Fruit fly (Drosophila melanogaster) whole organism, embryonic: ENCODE measurements around the gene CG6901.

ENCODE experiments used
- ATbp ChIP-seq: fragments of 200-800 bp; sonication (Bioruptor generic); optimal IDR thresholded peaks from 2 replicates; lab custom pipeline; 2017; ENCODE audit warnings: missing biosample characterization, mild to moderate bottlenecking, missing genetic modification characterization, missing genetic modification reagents
- Bdp1 ChIP-seq: fragments of 200-800 bp; sonication (Bioruptor generic); optimal IDR thresholded peaks from 3 replicates; lab custom pipeline; 2016; ENCODE audit warnings: missing biosample characterization, missing genetic modification characterization
- Bgb ChIP-seq: fragments of 200-800 bp; sonication (Bioruptor generic); IDR thresholded peaks from 2 replicates; pipeline ENCODE4 v1.3.6; 2022; ENCODE audit warnings: missing biosample characterization, missing genetic modification characterization; ENCODE audit not compliant: partially characterized antibody
- CG10321 ChIP-seq: fragments of 200-800 bp; sonication (Bioruptor generic); IDR thresholded peaks from 2 replicates; pipeline ENCODE4 v1.3.6; 2022; ENCODE audit warnings: missing biosample characterization, missing genetic modification characterization
- CG10543 ChIP-seq: fragments of 200-800 bp; sonication (Bioruptor generic); optimal IDR thresholded peaks from 3 replicates; lab custom pipeline; 2017; ENCODE audit warnings: missing biosample characterization, mild to moderate bottlenecking, missing genetic modification characterization, moderate library complexity
- CG10654 ChIP-seq: fragments of 200-800 bp; sonication (Bioruptor generic); optimal IDR thresholded peaks from 2 replicates; lab custom pipeline; 2016; ENCODE audit warnings: missing biosample characterization, missing genetic modification characterization
- CG11085 ChIP-seq: fragments of 200-800 bp; sonication (Bioruptor generic); IDR thresholded peaks from 2 replicates; pipeline ENCODE4 v1.3.6; 2022; ENCODE audit warnings: missing biosample characterization, missing genetic modification characterization
- CG11093 ChIP-seq: fragments of 200-800 bp; sonication (Bioruptor generic); IDR thresholded peaks from 3 replicates; pipeline ENCODE4 v1.3.6; 2022; ENCODE audit warnings: missing biosample characterization, missing genetic modification characterization
- CG11456 ChIP-seq: fragments of 200-800 bp; sonication (Bioruptor generic); IDR thresholded peaks from 3 replicates; pipeline ENCODE4 v1.3.6; 2022; ENCODE audit warnings: missing biosample characterization, missing genetic modification characterization
- CG12155 ChIP-seq: fragments of 200-800 bp; sonication (Bioruptor generic); optimal IDR thresholded peaks from 3 replicates; lab custom pipeline; 2016; ENCODE audit warnings: missing biosample characterization, missing genetic modification characterization
- CG14860 ChIP-seq: fragments of 200-800 bp; sonication (Bioruptor generic); IDR thresholded peaks from 3 replicates; pipeline ENCODE4 v1.3.6; 2022; ENCODE audit warnings: missing biosample characterization, missing genetic modification characterization; ENCODE audit not compliant: partially characterized antibody
- CG15011 ChIP-seq: fragments of 200-800 bp; sonication (Bioruptor generic); optimal IDR thresholded peaks from 3 replicates; lab custom pipeline; 2018; ENCODE audit warnings: missing biosample characterization, mild to moderate bottlenecking, missing genetic modification characterization
- CG17186 ChIP-seq: fragments of 200-800 bp; sonication (Bioruptor generic); optimal IDR thresholded peaks from 3 replicates; lab custom pipeline; 2017; ENCODE audit warnings: missing biosample characterization, missing genetic modification reagents, missing genetic modification characterization
- CG1832 ChIP-seq: fragments of 200-800 bp; sonication (Bioruptor generic); optimal IDR thresholded peaks from 2 replicates; lab custom pipeline; 2017; ENCODE audit warnings: missing biosample characterization, mild to moderate bottlenecking, missing genetic modification characterization, inconsistent platforms
- CG18599 ChIP-seq: fragments of 200-800 bp; sonication (Bioruptor generic); optimal IDR thresholded peaks from 3 replicates; lab custom pipeline; 2017; ENCODE audit warnings: missing biosample characterization, missing genetic modification characterization, mild to moderate bottlenecking, moderate library complexity, missing genetic modification reagents
- CG2889 ChIP-seq: fragments of 200-800 bp; sonication (Bioruptor generic); IDR thresholded peaks from 3 replicates; pipeline ENCODE4 v1.3.6; 2022; ENCODE audit warnings: missing biosample characterization, missing genetic modification characterization
- CG6175 ChIP-seq: fragments of 200-800 bp; sonication (Bioruptor generic); IDR thresholded peaks from 3 replicates; pipeline ENCODE4 v1.3.6; 2022; ENCODE audit warnings: missing biosample characterization, missing genetic modification characterization
- CHES-1-like ChIP-seq: fragments of 200-800 bp; sonication (Bioruptor generic); optimal IDR thresholded peaks from 2 replicates; lab custom pipeline; 2016; ENCODE audit warnings: missing biosample characterization, missing genetic modification characterization
- Dbx ChIP-seq: fragments of 200-800 bp; sonication (Bioruptor generic); IDR thresholded peaks from 3 replicates; pipeline ENCODE4 v1.3.6; 2022; ENCODE audit warnings: missing biosample characterization, missing genetic modification characterization
- Dfd ChIP-seq, 2 experiments: fragments of >200 bp; optimal IDR thresholded peaks; 2 replicates each; lab custom pipeline; 2017; ENCODE audit warnings: missing biosample characterization in 2 of 2, missing genetic modification characterization in 2 of 2
- Dip2 ChIP-seq: fragments of 200-800 bp; sonication (Bioruptor generic); IDR thresholded peaks from 2 replicates; pipeline ENCODE4 v1.3.6; 2022; ENCODE audit warnings: missing biosample characterization, missing genetic modification characterization
- Dll ChIP-seq: fragments of 200-800 bp; sonication (Bioruptor generic); IDR thresholded peaks from 4 replicates; pipeline ENCODE4 v1.3.6; 2022; ENCODE audit warnings: missing biosample characterization, missing genetic modification characterization; ENCODE audit not compliant: partially characterized antibody
- Elba2 ChIP-seq: fragments of 200-800 bp; sonication (Bioruptor generic); optimal IDR thresholded peaks from 3 replicates; lab custom pipeline; 2016; ENCODE audit warnings: missing biosample characterization, missing genetic modification characterization
- Ets65A ChIP-seq: fragments of 200-800 bp; sonication (Bioruptor generic); peaks from one replicate; lab custom pipeline; 2016; ENCODE audit warnings: missing biosample characterization, missing genetic modification characterization
- Fer1 ChIP-seq: fragments of 200-800 bp; sonication (Bioruptor generic); optimal IDR thresholded peaks from 2 replicates; lab custom pipeline; 2017; ENCODE audit warnings: missing biosample characterization, mild to moderate bottlenecking, missing genetic modification characterization
- H15 ChIP-seq: fragments of 200-800 bp; sonication (Bioruptor generic); IDR thresholded peaks from 3 replicates; pipeline ENCODE4 v1.3.6; 2022; ENCODE audit warnings: missing biosample characterization, missing genetic modification characterization
- HLH54F ChIP-seq: fragments of 200-800 bp; sonication (Bioruptor generic); optimal IDR thresholded peaks from 3 replicates; lab custom pipeline; 2016; ENCODE audit warnings: missing biosample characterization, missing genetic modification characterization
- MTF-1 ChIP-seq: fragments of 200-800 bp; sonication (Bioruptor generic); optimal IDR thresholded peaks from 2 replicates; lab custom pipeline; 2018; ENCODE audit warnings: missing biosample characterization, mild to moderate bottlenecking, missing genetic modification characterization, borderline replicate concordance
- Mrtf ChIP-seq: fragments of 200-800 bp; sonication (Bioruptor generic); IDR thresholded peaks from 3 replicates; pipeline ENCODE4 v1.3.6; 2022; ENCODE audit warnings: missing biosample characterization, missing genetic modification characterization
- NC2α ChIP-seq: fragments of 200-800 bp; sonication (Bioruptor generic); optimal IDR thresholded peaks from 2 replicates; lab custom pipeline; 2016; ENCODE audit warnings: missing biosample characterization, missing genetic modification characterization
- NK7.1 ChIP-seq: fragments of 200-800 bp; sonication (Bioruptor generic); optimal IDR thresholded peaks from 3 replicates; lab custom pipeline; 2016; ENCODE audit warnings: missing biosample characterization, missing genetic modification characterization
- Poxn ChIP-seq: fragments of 200-800 bp; sonication (Bioruptor generic); IDR thresholded peaks from 2 replicates; pipeline ENCODE4 v1.3.6; 2022; ENCODE audit warnings: missing biosample characterization, missing genetic modification characterization
- Rfx ChIP-seq: fragments of 200-800 bp; sonication (Bioruptor generic); IDR thresholded peaks from 2 replicates; pipeline ENCODE4 v1.3.6; 2022; ENCODE audit warnings: missing biosample characterization, missing genetic modification characterization
- Trl ChIP-seq, 3 experiments: fragments of >200 bp in 2 of 3; fragments of 200-800 bp in 1 of 3; sonication (Bioruptor generic) in 1 of 3; optimal IDR thresholded peaks; 2 replicates in 1 of 3; 3 replicates in 2 of 3; lab custom pipeline; 2016 to 2017; ENCODE audit warnings: missing biosample characterization in 1 of 3, missing genetic modification characterization in 1 of 3
- amos ChIP-seq: fragments of 200-800 bp; sonication (Bioruptor generic); IDR thresholded peaks from 2 replicates; pipeline ENCODE4 v1.3.6; 2022; ENCODE audit warnings: missing biosample characterization, missing genetic modification characterization; ENCODE audit not compliant: partially characterized antibody
- eve ChIP-seq, 2 experiments: fragments of >200 bp; optimal IDR thresholded peaks; 2 replicates each; lab custom pipeline; 2017; ENCODE audit warnings: missing biosample characterization in 2 of 2, missing genetic modification characterization in 2 of 2
- fd3F ChIP-seq: fragments of 200-800 bp; sonication (Bioruptor generic); optimal IDR thresholded peaks from 2 replicates; lab custom pipeline; 2018; ENCODE audit warnings: missing biosample characterization, mild to moderate bottlenecking, missing genetic modification characterization, moderate library complexity
- gro ChIP-seq: fragments of 200-800 bp; sonication (Bioruptor generic); optimal IDR thresholded peaks from 2 replicates; lab custom pipeline; 2016; ENCODE audit warnings: missing biosample characterization, missing genetic modification characterization
- gt ChIP-seq: fragments of 200-800 bp; sonication (Bioruptor generic); IDR thresholded peaks from 2 replicates; pipeline ENCODE4 v1.3.6; 2022; ENCODE audit warnings: missing biosample characterization, missing genetic modification characterization
- insv ChIP-seq, 2 experiments: fragments of 200-800 bp; sonication (Bioruptor generic); optimal IDR thresholded peaks; 3 replicates each; lab custom pipeline; 2016 to 2018; ENCODE audit warnings: missing biosample characterization in 2 of 2, missing genetic modification characterization in 2 of 2
- inv ChIP-seq: fragments of 200-800 bp; sonication (Bioruptor generic); IDR thresholded peaks from 2 replicates; pipeline ENCODE4 v1.3.6; 2022; ENCODE audit warnings: missing biosample characterization, missing genetic modification characterization; ENCODE audit not compliant: partially characterized antibody
- nom ChIP-seq: fragments of 200-800 bp; sonication (Bioruptor generic); optimal IDR thresholded peaks from 2 replicates; lab custom pipeline; 2017; ENCODE audit warnings: missing biosample characterization, missing genetic modification characterization, mild to moderate bottlenecking, moderate library complexity, missing genetic modification reagents
- odd ChIP-seq: fragments of 200-800 bp; sonication (Bioruptor generic); optimal IDR thresholded peaks from 2 replicates; lab custom pipeline; 2017; ENCODE audit warnings: missing biosample characterization, mild to moderate bottlenecking, missing genetic modification characterization
- pho ChIP-seq: fragments of 200-800 bp; sonication (Bioruptor generic); optimal IDR thresholded peaks from 2 replicates; lab custom pipeline; 2016; ENCODE audit warnings: missing biosample characterization, missing genetic modification characterization
- pnt ChIP-seq: fragments of 200-800 bp; sonication (Bioruptor generic); optimal IDR thresholded peaks from 3 replicates; lab custom pipeline; 2016; ENCODE audit warnings: missing biosample characterization, missing genetic modification characterization
- pum ChIP-seq: fragments of 200-800 bp; sonication (Bioruptor generic); optimal IDR thresholded peaks from 2 replicates; lab custom pipeline; 2016; ENCODE audit warnings: missing biosample characterization, missing genetic modification characterization
- salm ChIP-seq: fragments of 200-800 bp; sonication (Bioruptor generic); optimal IDR thresholded peaks from 2 replicates; lab custom pipeline; 2018; ENCODE audit warnings: missing biosample characterization, mild to moderate bottlenecking, missing genetic modification characterization
- slp2 ChIP-seq: fragments of 200-800 bp; sonication (Bioruptor generic); optimal IDR thresholded peaks from 2 replicates; lab custom pipeline; 2016; ENCODE audit warnings: missing biosample characterization, missing genetic modification characterization
- tgo ChIP-seq: fragments of 200-800 bp; sonication (Bioruptor generic); IDR thresholded peaks from 3 replicates; pipeline ENCODE4 v1.3.6; 2022; ENCODE audit warnings: missing biosample characterization, missing genetic modification characterization
- zf30C ChIP-seq: fragments of 200-800 bp; sonication (Bioruptor generic); optimal IDR thresholded peaks from 3 replicates; lab custom pipeline; 2018; ENCODE audit warnings: missing biosample characterization, mild to moderate bottlenecking, missing genetic modification characterization
- zfh1 ChIP-seq: fragments of 200-800 bp; sonication (Bioruptor generic); IDR thresholded peaks from 3 replicates; pipeline ENCODE4 v1.3.6; 2022; ENCODE audit warnings: missing biosample characterization, missing genetic modification characterization

Gene CG6901

dm6 chr3R:16356863-16357215 is 33.6 kb downstream of the CG6901 start, which contains the start of gene CG10311 (continued):
- TF ChIP-seq Trl (optimal IDR thresholded peaks at IDR 0.05; lab: Kevin White, UChicago) (peak in 1 of 2 experiments; percentile 46), Trl (GFP tag; optimal IDR thresholded peaks at IDR 0.05; lab: Kevin White, UChicago) (no peak), pum (GFP tag; lab: Kevin White, UChicago) (no peak), zfh1 (GFP tag; lab: Robert Waterston, UW) (no peak), CG11093 (GFP tag; lab: Robert Waterston, UW) (no peak), Dip2 (GFP tag; lab: Robert Waterston, UW) (no peak), H15 (GFP tag; lab: Robert Waterston, UW) (no peak), Dfd (GFP tag; optimal IDR thresholded peaks at IDR 0.05; lab: Kevin White, UChicago) (no peak), CG17186 (no peak), Bdp1 (GFP tag; lab: Kevin White, UChicago) (no peak), zf30C (no peak), salm (tag; lab: Kevin White, UChicago) (no peak), CG10543 (peak; percentile 71), CG10654 (GFP tag; lab: Kevin White, UChicago) (no peak), pnt (GFP tag; lab: Kevin White, UChicago) (no peak), nom (GFP tag; lab: Kevin White, UChicago) (no peak), CG12155 (GFP tag; lab: Kevin White, UChicago) (no peak), Fer1 (peak; percentile 36), slp2 (no peak), CG2889 (GFP tag; lab: Robert Waterston, UW) (no peak), Elba2 (GFP tag; lab: Kevin White, UChicago) (no peak), Dbx (0 out of 3 replicates have a peak, but pooled peaks have one; percentile 30), CG11085 (GFP tag; lab: Robert Waterston, UW) (no peak), eve (GFP tag; optimal IDR thresholded peaks at IDR 0.05; lab: Kevin White, UChicago) (no peak), CG15011 (GFP tag; lab: Kevin White, UChicago) (no peak), Poxn (GFP tag; lab: Robert Waterston, UW) (no peak), CG1832 (GFP tag; lab: Kevin White, UChicago) (no peak), Dll (GFP tag; lab: Robert Waterston, UW) (0 out of 4 replicates have a peak, but pooled peaks have one; percentile 22), NK7.1 (no peak), fd3F (GFP tag; lab: Kevin White, UChicago) (no peak), Mrtf (no peak), insv (GFP tag; optimal IDR thresholded peaks at IDR 0.05; lab: Kevin White, UChicago) (no peak), NC2α (GFP tag; lab: Kevin White, UChicago) (no peak), pho (GFP tag; lab: Kevin White, UChicago) (no peak), gt (GFP tag; lab: Robert Waterston, UW) (no peak), CG14860 (GFP tag; lab: Robert Waterston, UW) (no peak), inv (GFP tag; lab: Robert Waterston, UW) (peak; percentile 28; the same call in 1 of the 2 replicates), odd (GFP tag; lab: Kevin White, UChicago) (no peak), HLH54F (no peak), MTF-1 (GFP tag; lab: Kevin White, UChicago) (no peak), Ets65A (GFP tag; lab: Kevin White, UChicago) (no peak), gro (no peak), CHES-1-like (no peak), tgo (GFP tag; lab: Robert Waterston, UW) (no peak), CG10321 (GFP tag; lab: Robert Waterston, UW) (0 out of 2 replicates have a peak, but pooled peaks have one; percentile 9), Bgb (GFP tag; lab: Robert Waterston, UW) (0 out of 2 replicates have a peak, but pooled peaks have one; percentile 17), amos (GFP tag; lab: Robert Waterston, UW) (peak; percentile 46; the same call in 1 of the 2 replicates), ATbp (GFP tag; lab: Kevin White, UChicago) (no peak), CG6175 (GFP tag; lab: Robert Waterston, UW) (no peak), CG18599 (GFP tag; lab: Kevin White, UChicago) (no peak), CG11456 (GFP tag; lab: Robert Waterston, UW) (no peak), Rfx (GFP tag; lab: Robert Waterston, UW) (peak; percentile 40; the same call in 1 of the 2 replicates)
